Worm (Caenorhabditis elegans) whole organism, late embryonic: ENCODE measurements around the gene fbxc-47.

Experiments used
- ama-1 ChIP-seq: fragments of 150-350 bp; optimal IDR thresholded peaks from 2 replicates; lab custom pipeline; 2014
- ceh-19 ChIP-seq: fragments of 200-800 bp; sonication (Bioruptor generic); optimal IDR thresholded peaks from 2 replicates; lab custom pipeline; 2018; ENCODE audit warnings: mild to moderate bottlenecking, missing genetic modification characterization, missing compliant biosample characterization
- ceh-2 ChIP-seq: sonication (generic microtip); optimal IDR thresholded peaks from 2 replicates; lab custom pipeline; 2016; ENCODE audit warnings: missing genotype, missing genetic modification characterization, missing compliant biosample characterization
- ceh-22 ChIP-seq: sonication (generic microtip); optimal IDR thresholded peaks from 2 replicates; lab custom pipeline; 2017; ENCODE audit warnings: missing biosample characterization, missing genetic modification characterization
- ceh-34 ChIP-seq: sonication (generic microtip); optimal IDR thresholded peaks from 2 replicates; lab custom pipeline; 2016; ENCODE audit warnings: mild to moderate bottlenecking, missing genetic modification characterization, missing compliant biosample characterization
- fkh-10 ChIP-seq: fragments of 150-350 bp; optimal IDR thresholded peaks from 2 replicates; lab custom pipeline; 2014; ENCODE audit warnings: missing biosample characterization, missing genetic modification reagents, missing genetic modification characterization
- nhr-11 ChIP-seq: fragments of 150-350 bp; optimal IDR thresholded peaks from 2 replicates; lab custom pipeline; 2014; ENCODE audit warnings: missing biosample characterization, missing genetic modification characterization
- pax-1 ChIP-seq: fragments of 150-350 bp; optimal IDR thresholded peaks from 2 replicates; lab custom pipeline; 2014; ENCODE audit warnings: missing biosample characterization, missing genetic modification characterization
- unc-3 ChIP-seq, 2 experiments: fragments of 200-800 bp in 1 of 2; sonication (Bioruptor generic) in 1 of 2; sonication (generic microtip) in 1 of 2; conservative IDR thresholded peaks in 1 of 2; optimal IDR thresholded peaks in 1 of 2; 2 replicates each; pipeline versions ENCODE4 v1.3.6 to Lab custom; 2016 to 2022; ENCODE audit warnings: missing compliant biosample characterization in 2 of 2, missing genetic modification characterization in 2 of 2, missing genetic modification reagents in 1 of 2

- no peak for TF ChIP-seq ceh-2 (tag; lab: Kevin White, UChicago)
- TF ChIP-seq pax-1 = no peak
- no peak for TF ChIP-seq ceh-19 (GFP tag; lab: Kevin White, UChicago)
- TF ChIP-seq nhr-11 = no peak
- no peak for TF ChIP-seq fkh-10 (GFP tag; lab: Kevin White, UChicago)
- TF ChIP-seq ceh-34 (tag; lab: Kevin White, UChicago) = no peak
- no peak for TF ChIP-seq ama-1 (lab: Kevin White, UChicago)
- TF ChIP-seq unc-3 (GFP tag; conservative IDR thresholded peaks at IDR 0.05; lab: Robert Waterston, UW) = no peak
- no peak for TF ChIP-seq unc-3 (tag; optimal IDR thresholded peaks at IDR 0.05; lab: Kevin White, UChicago)
- no peak for TF ChIP-seq ceh-22 (tag; lab: Kevin White, UChicago)
Measured at ce11 chrIV:3815259-3815644, 9.9 kb downstream of the fbxc-47 start.
